Fruit fly (Drosophila melanogaster): ENCODE data around the gene U2af38.

Gene U2af38

DNA sequence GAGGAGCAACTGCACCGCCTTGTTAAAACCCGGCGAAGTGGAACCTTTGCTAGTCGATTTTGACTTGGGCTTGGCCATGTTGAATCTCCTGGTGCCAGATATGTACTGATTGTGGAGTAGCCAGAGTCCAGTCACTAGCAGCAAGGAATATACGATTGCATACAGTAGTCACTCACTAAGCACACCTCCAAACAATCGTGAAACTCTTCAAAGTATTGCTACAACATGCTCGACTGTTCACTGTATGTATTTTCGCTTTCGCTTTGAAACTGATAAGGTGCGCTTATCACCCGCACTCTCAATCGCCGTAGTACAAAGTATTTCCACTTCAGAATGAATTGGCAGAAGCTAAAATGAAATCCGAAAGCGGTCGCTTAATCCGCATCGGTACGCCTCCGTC lies 8.1 kb downstream of the U2af38 start (continued):
- peak; percentile 40 for TF ChIP-seq CG1233 (GFP tag; optimal IDR thresholded peaks at IDR 0.05)
- TF ChIP-seq prd (optimal IDR thresholded peaks at IDR 0.05) = no peak
- peak; percentile 75 for TF ChIP-seq prd (GFP tag; IDR thresholded peaks at IDR 0.05)
- peak; percentile 36 for TF ChIP-seq Oli (tag; optimal IDR thresholded peaks at IDR 0.05)
- TF ChIP-seq stc (GFP tag; IDR thresholded peaks at IDR 0.05) = 0 out of 2 replicates have a peak, but pooled peaks have one; percentile 18
- no peak for TF ChIP-seq Oaz (GFP tag; IDR thresholded peaks at IDR 0.05)
- peak; percentile 77 for TF ChIP-seq CG14441 (GFP tag; IDR thresholded peaks at IDR 0.05)
- no peak for TF ChIP-seq Bdp1 (GFP tag; optimal IDR thresholded peaks at IDR 0.05)
- TF ChIP-seq gce (GFP tag; IDR thresholded peaks at IDR 0.05) = peak; percentile 11; the same call in 1 of the 3 replicates
- no peak for TF ChIP-seq CG13775 (GFP tag; optimal IDR thresholded peaks at IDR 0.05)
- peak; percentile 87 for TF ChIP-seq B-H2 (GFP tag; optimal IDR thresholded peaks at IDR 0.05)
- peak; percentile 75 for TF ChIP-seq dysf (GFP tag; IDR thresholded peaks at IDR 0.05)
- TF ChIP-seq gsb (GFP tag; IDR thresholded peaks at IDR 0.05) = peak; percentile 72
- peak; percentile 37 for TF ChIP-seq CG4820 (GFP tag; optimal IDR thresholded peaks at IDR 0.05)
- TF ChIP-seq Hr78 (GFP tag; optimal IDR thresholded peaks at IDR 0.05) = no peak
- no peak for TF ChIP-seq Nf-YC (tag; optimal IDR thresholded peaks at IDR 0.05)
- TF ChIP-seq CG9437 (GFP tag; optimal IDR thresholded peaks at IDR 0.05) = no peak
- TF ChIP-seq tgo (GFP tag; IDR thresholded peaks at IDR 0.05) = peak; percentile 69; the same call in 2 of the 3 replicates
- TF ChIP-seq Usf (GFP tag; optimal IDR thresholded peaks at IDR 0.05) = peak; percentile 35
- TF ChIP-seq HLH54F (GFP tag; optimal IDR thresholded peaks at IDR 0.05) = peak; percentile 62
- TF ChIP-seq wdn (GFP tag; IDR thresholded peaks at IDR 0.05) = peak; percentile 56; the same call in 1 of the 2 replicates
- TF ChIP-seq dati (GFP tag; IDR thresholded peaks at IDR 0.05) = no peak
- TF ChIP-seq Antp (GFP tag; optimal IDR thresholded peaks at IDR 0.05) = peak; percentile 86
- TF ChIP-seq trh (GFP tag; optimal IDR thresholded peaks at IDR 0.05) = peak; percentile 10
- peak; percentile 70 for TF ChIP-seq onecut (GFP tag; IDR thresholded peaks at IDR 0.05)
- TF ChIP-seq CG9609 (GFP tag; optimal IDR thresholded peaks at IDR 0.05) = peak; percentile 43
- TF ChIP-seq CG6689 (GFP tag; IDR thresholded peaks at IDR 0.05) = no peak
- TF ChIP-seq Deaf1 (tag; optimal IDR thresholded peaks at IDR 0.05) = peak; percentile 49
- peak; percentile 51 for TF ChIP-seq jumu (GFP tag; optimal IDR thresholded peaks at IDR 0.05)
- peak; percentile 54 for TF ChIP-seq CG5245 (GFP tag; optimal IDR thresholded peaks at IDR 0.05)
- no peak for TF ChIP-seq CG33557 (GFP tag; optimal IDR thresholded peaks at IDR 0.05)
- peak; percentile 29 for TF ChIP-seq CG4424 (GFP tag; optimal IDR thresholded peaks at IDR 0.05)
- TF ChIP-seq Awh (GFP tag; IDR thresholded peaks at IDR 0.05) = peak; percentile 53; the same call in 1 of the 2 replicates
- TF ChIP-seq pan (optimal IDR thresholded peaks at IDR 0.05) = no peak
- peak in 1 of 2 experiments; percentile 80 for TF ChIP-seq pan (GFP tag; optimal IDR thresholded peaks at IDR 0.05 in 1 of 2, IDR thresholded peaks at IDR 0.05 in 1 of 2)
- no peak for TF ChIP-seq trem (tag; optimal IDR thresholded peaks at IDR 0.05)
- peak; percentile 15 for TF ChIP-seq pb (GFP tag; optimal IDR thresholded peaks at IDR 0.05)
- TF ChIP-seq tna (GFP tag; IDR thresholded peaks at IDR 0.05; ENCODE audit: partially characterized antibody) = no peak
- peak; percentile 49 for TF ChIP-seq D19B (GFP tag; optimal IDR thresholded peaks at IDR 0.05)
- no peak for TF ChIP-seq Gsc (GFP tag; IDR thresholded peaks at IDR 0.05)
- no peak for TF ChIP-seq croc (GFP tag; conservative IDR thresholded peaks at IDR 0.05)
- peak; percentile 6 for TF ChIP-seq CG4854 (GFP tag; optimal IDR thresholded peaks at IDR 0.05)
- peak; percentile 61 for TF ChIP-seq tin (GFP tag; optimal IDR thresholded peaks at IDR 0.05)
- TF ChIP-seq CG16779 (GFP tag; IDR thresholded peaks at IDR 0.05) = peak; percentile 55; the same call in 1 of the 2 replicates
- no peak for TF ChIP-seq jigr1 (GFP tag; IDR thresholded peaks at IDR 0.05)
- peak; percentile 51 for TF ChIP-seq pum (GFP tag; optimal IDR thresholded peaks at IDR 0.05)
- peak; percentile 12 for TF ChIP-seq fd96Cb (tag; optimal IDR thresholded peaks at IDR 0.05)
- TF ChIP-seq CG7745 (tag; optimal IDR thresholded peaks at IDR 0.05) = no peak
- TF ChIP-seq Lim3 (GFP tag; IDR thresholded peaks at IDR 0.05) = no peak
- TF ChIP-seq CG12219 (GFP tag; optimal IDR thresholded peaks at IDR 0.05) = peak; percentile 65
- peak; percentile 63; the same call in 1 of the 2 replicates for TF ChIP-seq Rx (GFP tag; IDR thresholded peaks at IDR 0.05)
- TF ChIP-seq gsb-n (tag; optimal IDR thresholded peaks at IDR 0.05) = no peak
- no peak for TF ChIP-seq kah (GFP tag; optimal IDR thresholded peaks at IDR 0.05)
